Worm (Caenorhabditis elegans): ENCODE data around the gene C06H5.13.
"Not testable (repeated sequence)": the region's sequence is repeated elsewhere in the genome, so short reads cannot be mapped to it uniquely, and the experiment has no call there.

C06H5.13 gene

ce11 chrV:17928128-17928527, 30.6 kb upstream of the C06H5.13 start:
- no peak for TF ChIP-seq hsf-1 (GFP tag; IDR thresholded peaks at IDR 0.05)
- TF ChIP-seq Y79H2A.3 (GFP tag; conservative IDR thresholded peaks at IDR 0.05), result no peak
- no peak for TF ChIP-seq C06A6.2 (GFP tag; conservative IDR thresholded peaks at IDR 0.05)
- peak; percentile 91 for TF ChIP-seq zfh-2 (GFP tag; conservative IDR thresholded peaks at IDR 0.05)
- TF ChIP-seq egrh-3 (GFP tag; IDR thresholded peaks at IDR 0.05), result peak; percentile 48; the same call in 1 of the 2 replicates

ce11 chrV:17924095-17925000, 26.8 kb upstream of the C06H5.13 start, which contains the start of gene usp-50:
TSS of gene usp-50 (plus strand) at chrV:17924916.
- TF ChIP-seq madf-8 (GFP tag; conservative IDR thresholded peaks at IDR 0.05) (peak; percentile 53), F33H1.4 (GFP tag; IDR thresholded peaks at IDR 0.05) (peak; percentile 85), cebp-1 (tag; optimal IDR thresholded peaks at IDR 0.05) (peak; percentile 49), madf-6 (GFP tag; IDR thresholded peaks at IDR 0.05) (peak; percentile 81), xnd-1 (tag; optimal IDR thresholded peaks at IDR 0.05) (peak; percentile 88), D2030.7 (GFP tag; IDR thresholded peaks at IDR 0.05) (0 out of 2 replicates have a peak, but pooled peaks have one; percentile 14), lsl-1 (GFP tag; optimal IDR thresholded peaks at IDR 0.05) (peak; percentile 83), him-1 (tag; optimal IDR thresholded peaks at IDR 0.05) (peak; percentile 14), mcd-1 (GFP tag; IDR thresholded peaks at IDR 0.05) (peak; percentile 41; the same call in 1 of the 2 replicates)
- TF ChIP-seq cebp-1 (GFP tag; IDR thresholded peaks at IDR 0.05), result not testable (repeated sequence)

ce11 chrV:17921423-17921822, 23.9 kb upstream of the C06H5.13 start, which contains the start of gene E01B7.2:
TSS of gene E01B7.2 (plus strand) at chrV:17921772.
- TF ChIP-seq lir-1 (GFP tag; conservative IDR thresholded peaks at IDR 0.05) (no peak), pbrm-1 (GFP tag; IDR thresholded peaks at IDR 0.05) (peak; percentile 60; the same call in 1 of the 2 replicates), somi-1 (GFP tag; optimal IDR thresholded peaks at IDR 0.05) (no peak), madf-8 (GFP tag; conservative IDR thresholded peaks at IDR 0.05) (peak; percentile 40; the same call in 1 of the 2 replicates), nfya-2 (GFP tag; IDR thresholded peaks at IDR 0.05) (no peak), nhr-90 (tag; optimal IDR thresholded peaks at IDR 0.05) (no peak), lin-35 (GFP tag; optimal IDR thresholded peaks at IDR 0.05) (peak; percentile 50 to 91 (median 78)), xnd-1 (tag; optimal IDR thresholded peaks at IDR 0.05) (peak; percentile 56), F33H1.4 (GFP tag; IDR thresholded peaks at IDR 0.05) (peak; percentile 70), ceh-58 (GFP tag; IDR thresholded peaks at IDR 0.05) (no peak), pha-4 (tag; optimal IDR thresholded peaks at IDR 0.05) (peak; percentile 56), repo-1 (tag; optimal IDR thresholded peaks at IDR 0.05) (peak; percentile 6), mcd-1 (GFP tag; IDR thresholded peaks at IDR 0.05) (peak; percentile 97), sea-2 (GFP tag; IDR thresholded peaks at IDR 0.05) (no peak), Y53G8AR.9 (GFP tag; conservative IDR thresholded peaks at IDR 0.05) (peak; percentile 74), unc-62 (GFP tag; optimal IDR thresholded peaks at IDR 0.05) (no peak), cebp-1 (GFP tag; IDR thresholded peaks at IDR 0.05) (no peak), cebp-1 (tag; optimal IDR thresholded peaks at IDR 0.05) (peak; percentile 40), aptf-3 (GFP tag; IDR thresholded peaks at IDR 0.05) (no peak), ztf-3 (GFP tag; optimal IDR thresholded peaks at IDR 0.05) (no peak), nfyb-1 (GFP tag; IDR thresholded peaks at IDR 0.05) (peak; percentile 41; the same call in 1 of the 2 replicates), athp-1 (tag; optimal IDR thresholded peaks at IDR 0.05) (no peak), T26A5.8 (tag; optimal IDR thresholded peaks at IDR 0.05) (no peak), dox-1 (GFP tag; IDR thresholded peaks at IDR 0.05) (peak; percentile 66; the same call in 1 of the 2 replicates), Y67H2A.10 (GFP tag; conservative IDR thresholded peaks at IDR 0.05) (no peak), rcor-1 (GFP tag; IDR thresholded peaks at IDR 0.05) (peak; percentile 75), snpc-3.4 (tag; optimal IDR thresholded peaks at IDR 0.05) (peak; percentile 40), B0336.3 (GFP tag; IDR thresholded peaks at IDR 0.05) (0 out of 2 replicates have a peak, but pooled peaks have one; percentile 39), him-1 (tag; optimal IDR thresholded peaks at IDR 0.05) (peak; percentile 36), bed-1 (GFP tag; IDR thresholded peaks at IDR 0.05) (no peak), nhr-120 (GFP tag; IDR thresholded peaks at IDR 0.05) (no peak), lsl-1 (GFP tag; optimal IDR thresholded peaks at IDR 0.05) (peak; percentile 56), hmg-1.2 (GFP tag; IDR thresholded peaks at IDR 0.05) (peak; percentile 99), efl-1 (GFP tag; optimal IDR thresholded peaks at IDR 0.05) (peak; percentile 88), ama-1 (optimal IDR thresholded peaks at IDR 0.05) (peak; percentile 19), ama-1 (GFP tag; optimal IDR thresholded peaks at IDR 0.05) (no peak)

Data from whole organism, young adult.